Worm (Caenorhabditis elegans): Measurements from ENCODE around the gene ZK688.12.

DNA sequence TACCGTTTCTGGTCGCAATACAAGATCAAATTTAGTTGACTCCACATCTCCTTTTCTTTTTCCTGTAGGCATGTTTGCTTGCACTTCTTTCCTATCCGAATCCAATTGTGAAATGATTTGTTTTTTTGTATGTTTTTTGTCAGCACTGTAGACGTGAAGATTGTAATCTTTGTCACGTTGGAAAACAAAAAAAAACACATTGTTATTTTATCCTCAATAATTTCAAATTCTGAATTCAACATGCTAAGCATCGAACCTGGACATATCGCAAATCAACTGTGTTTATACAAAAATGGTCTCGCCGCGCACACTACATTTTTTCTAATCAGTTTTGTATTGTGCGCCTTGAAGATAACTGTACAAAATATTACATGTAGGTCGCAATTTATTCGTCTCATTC lies at the start of gene ZK688.12:
- TF ChIP-seq nhr-23 (tag; optimal IDR thresholded peaks at IDR 0.05), result no peak
- no peak for TF ChIP-seq nhr-237 (tag; optimal IDR thresholded peaks at IDR 0.05)
- TF ChIP-seq lin-11 (tag; optimal IDR thresholded peaks at IDR 0.05), result no peak
- no peak for TF ChIP-seq mab-5 (tag; optimal IDR thresholded peaks at IDR 0.05)
- TF ChIP-seq unc-39 (tag; optimal IDR thresholded peaks at IDR 0.05), result no peak
- TF ChIP-seq R02D3.7 (tag; optimal IDR thresholded peaks at IDR 0.05), result no peak
- no peak for TF ChIP-seq ztf-1 (GFP tag; conservative IDR thresholded peaks at IDR 0.05)
- no peak for TF ChIP-seq nhr-12 (tag; optimal IDR thresholded peaks at IDR 0.05)

Data from whole organism, L2 larva.